Fruit fly (Drosophila melanogaster) whole organism, embryonic: ENCODE measurements around the gene CG44362.

ENCODE experiments used
- ATbp ChIP-seq: fragments of 200-800 bp; sonication (Bioruptor generic); optimal IDR thresholded peaks from 2 replicates; lab custom pipeline; 2017; ENCODE audit warnings: missing biosample characterization, mild to moderate bottlenecking, missing genetic modification characterization, missing genetic modification reagents
- Abd-B ChIP-seq: fragments of 200-800 bp; sonication (Bioruptor generic); optimal IDR thresholded peaks from 2 replicates; lab custom pipeline; 2018; ENCODE audit warnings: missing biosample characterization, mild to moderate bottlenecking, missing genetic modification characterization, moderate library complexity
- Antp ChIP-seq: fragments of 200-800 bp; sonication (Bioruptor generic); optimal IDR thresholded peaks from 3 replicates; lab custom pipeline; 2016; ENCODE audit warnings: missing biosample characterization, missing genetic modification characterization
- Asciz ChIP-seq: fragments of 200-800 bp; sonication (Bioruptor generic); optimal IDR thresholded peaks from 2 replicates; lab custom pipeline; 2017; ENCODE audit warnings: missing biosample characterization, mild to moderate bottlenecking, missing genetic modification characterization, missing genetic modification reagents
- B-H1 ChIP-seq: fragments of 200-800 bp; sonication (Bioruptor generic); IDR thresholded peaks from 3 replicates; pipeline ENCODE4 v1.3.6; 2022; ENCODE audit warnings: missing biosample characterization, missing genetic modification characterization
- C15 ChIP-seq: fragments of 200-800 bp; sonication (Bioruptor generic); IDR thresholded peaks from 3 replicates; pipeline ENCODE4 v1.3.6; 2022; ENCODE audit warnings: missing biosample characterization, missing genetic modification characterization
- CG10267 ChIP-seq: fragments of 200-800 bp; sonication (Bioruptor generic); optimal IDR thresholded peaks from 2 replicates; lab custom pipeline; 2018; ENCODE audit warnings: missing biosample characterization, mild to moderate bottlenecking, missing genetic modification characterization, moderate library complexity
- CG11093 ChIP-seq: fragments of 200-800 bp; sonication (Bioruptor generic); IDR thresholded peaks from 3 replicates; pipeline ENCODE4 v1.3.6; 2022; ENCODE audit warnings: missing biosample characterization, missing genetic modification characterization
- CG11456 ChIP-seq: fragments of 200-800 bp; sonication (Bioruptor generic); IDR thresholded peaks from 3 replicates; pipeline ENCODE4 v1.3.6; 2022; ENCODE audit warnings: missing biosample characterization, missing genetic modification characterization
- CG12155 ChIP-seq: fragments of 200-800 bp; sonication (Bioruptor generic); optimal IDR thresholded peaks from 3 replicates; lab custom pipeline; 2016; ENCODE audit warnings: missing biosample characterization, missing genetic modification characterization
- CG12659 ChIP-seq: fragments of 200-800 bp; sonication (Bioruptor generic); optimal IDR thresholded peaks from 3 replicates; lab custom pipeline; 2017; ENCODE audit warnings: mild to moderate bottlenecking, missing biosample characterization, missing genetic modification reagents, missing genetic modification characterization
- CG12942 ChIP-seq: fragments of 200-800 bp; sonication (Bioruptor generic); optimal IDR thresholded peaks from 3 replicates; lab custom pipeline; 2016; ENCODE audit warnings: missing biosample characterization, missing genetic modification characterization
- CG14710 ChIP-seq: fragments of 200-800 bp; sonication (Bioruptor generic); optimal IDR thresholded peaks from 3 replicates; lab custom pipeline; 2019; ENCODE audit warnings: missing biosample characterization, mild to moderate bottlenecking, missing genetic modification characterization, moderate library complexity
- CG1647 ChIP-seq: fragments of 200-800 bp; sonication (Bioruptor generic); optimal IDR thresholded peaks from 3 replicates; lab custom pipeline; 2016; ENCODE audit warnings: missing biosample characterization, missing genetic modification characterization
- CG18262 ChIP-seq: fragments of 200-800 bp; optimal IDR thresholded peaks from 3 replicates; lab custom pipeline; 2019; ENCODE audit warnings: missing biosample characterization, mild to moderate bottlenecking, missing genetic modification characterization, moderate library complexity
- CG2120 ChIP-seq: fragments of 200-800 bp; sonication (Bioruptor generic); optimal IDR thresholded peaks from 3 replicates; lab custom pipeline; 2016; ENCODE audit warnings: missing biosample characterization, missing genetic modification characterization
- CG3163 ChIP-seq: fragments of 200-800 bp; sonication (Bioruptor generic); optimal IDR thresholded peaks from 3 replicates; lab custom pipeline; 2016; ENCODE audit warnings: missing biosample characterization, missing genetic modification characterization
- CG34376 ChIP-seq: fragments of 200-800 bp; sonication (Bioruptor generic); optimal IDR thresholded peaks from 2 replicates; lab custom pipeline; 2018; ENCODE audit warnings: missing biosample characterization, mild to moderate bottlenecking, missing genetic modification characterization
- CG6654 ChIP-seq: fragments of 200-800 bp; sonication (Bioruptor generic); optimal IDR thresholded peaks from 2 replicates; lab custom pipeline; 2017; ENCODE audit warnings: missing biosample characterization, mild to moderate bottlenecking, missing genetic modification characterization
- CG6689 ChIP-seq: fragments of 200-800 bp; sonication (Bioruptor generic); IDR thresholded peaks from 2 replicates; pipeline ENCODE4 v1.3.6; 2022; ENCODE audit warnings: missing biosample characterization, missing genetic modification characterization
- CG8089 ChIP-seq: fragments of 200-800 bp; sonication (Bioruptor generic); optimal IDR thresholded peaks from 3 replicates; lab custom pipeline; 2016; ENCODE audit warnings: missing biosample characterization, missing genetic modification characterization
- CG8765 ChIP-seq: fragments of 200-800 bp; sonication (Bioruptor generic); IDR thresholded peaks from 2 replicates; pipeline ENCODE4 v1.3.6; 2022; ENCODE audit warnings: missing biosample characterization, missing genetic modification characterization
- D19A ChIP-seq: fragments of 200-800 bp; optimal IDR thresholded peaks from 3 replicates; lab custom pipeline; 2019; ENCODE audit warnings: missing biosample characterization, mild to moderate bottlenecking, missing genetic modification characterization, moderate library complexity
- Dbx ChIP-seq: fragments of 200-800 bp; sonication (Bioruptor generic); IDR thresholded peaks from 3 replicates; pipeline ENCODE4 v1.3.6; 2022; ENCODE audit warnings: missing biosample characterization, missing genetic modification characterization
- Dip2 ChIP-seq: fragments of 200-800 bp; sonication (Bioruptor generic); IDR thresholded peaks from 2 replicates; pipeline ENCODE4 v1.3.6; 2022; ENCODE audit warnings: missing biosample characterization, missing genetic modification characterization
- Doc3 ChIP-seq: fragments of 200-800 bp; sonication (Bioruptor generic); IDR thresholded peaks from 3 replicates; pipeline ENCODE4 v1.3.6; 2022; ENCODE audit warnings: missing biosample characterization, missing genetic modification characterization; ENCODE audit not compliant: partially characterized antibody
- Eip74EF ChIP-seq, 2 experiments: fragments of 200-800 bp in 1 of 2; fragments of >200 bp in 1 of 2; sonication (Bioruptor generic) in 1 of 2; optimal IDR thresholded peaks; 2 replicates each; lab custom pipeline; 2017 to 2019; ENCODE audit warnings: missing biosample characterization in 2 of 2, missing genetic modification characterization in 2 of 2, mild to moderate bottlenecking in 1 of 2, moderate library complexity in 1 of 2
- Ets65A ChIP-seq: fragments of 200-800 bp; sonication (Bioruptor generic); peaks from one replicate; lab custom pipeline; 2016; ENCODE audit warnings: missing biosample characterization, missing genetic modification characterization
- Gug ChIP-seq: fragments of 200-800 bp; sonication (Bioruptor generic); IDR thresholded peaks from 4 replicates; pipeline ENCODE4 v1.3.6; 2022; ENCODE audit warnings: missing biosample characterization, missing genetic modification characterization
- HLH3B ChIP-seq: fragments of 200-800 bp; sonication (Bioruptor generic); IDR thresholded peaks from 2 replicates; pipeline ENCODE4 v1.3.6; 2022; ENCODE audit warnings: missing biosample characterization, missing genetic modification characterization
- Hr51 ChIP-seq, 2 experiments: fragments of 200-800 bp; sonication (Bioruptor generic); optimal IDR thresholded peaks; 2 replicates in 1 of 2; 3 replicates in 1 of 2; lab custom pipeline; 2016 to 2018; ENCODE audit warnings: missing biosample characterization in 2 of 2, missing genetic modification characterization in 2 of 2, mild to moderate bottlenecking in 1 of 2, moderate library complexity in 1 of 2
- Myb ChIP-seq: fragments of 200-800 bp; sonication (Bioruptor generic); optimal IDR thresholded peaks from 2 replicates; lab custom pipeline; 2016; ENCODE audit warnings: missing biosample characterization, missing genetic modification characterization
- Six4 ChIP-seq: fragments of 200-800 bp; sonication (Bioruptor generic); optimal IDR thresholded peaks from 2 replicates; lab custom pipeline; 2016; ENCODE audit warnings: missing biosample characterization, missing genetic modification characterization
- Usf ChIP-seq: fragments of 200-800 bp; sonication (Bioruptor generic); optimal IDR thresholded peaks from 2 replicates; lab custom pipeline; 2017; ENCODE audit warnings: missing genotype, missing biosample characterization, missing genetic modification characterization
- Xrp1 ChIP-seq: fragments of 200-800 bp; sonication (Bioruptor generic); IDR thresholded peaks from 2 replicates; pipeline ENCODE4 v1.3.6; 2022; ENCODE audit warnings: missing biosample characterization, missing genetic modification characterization
- bsh ChIP-seq, 2 experiments: fragments of 200-800 bp; sonication (Bioruptor generic); optimal IDR thresholded peaks; 2 replicates each; lab custom pipeline; 2017 to 2018; ENCODE audit warnings: mild to moderate bottlenecking in 2 of 2, missing biosample characterization in 2 of 2, missing genetic modification characterization in 2 of 2, moderate library complexity in 1 of 2
- caup ChIP-seq: fragments of 200-800 bp; sonication (Bioruptor generic); optimal IDR thresholded peaks from 3 replicates; lab custom pipeline; 2017; ENCODE audit warnings: missing biosample characterization, mild to moderate bottlenecking, missing genetic modification characterization, moderate library complexity; ENCODE audit not compliant: severe bottlenecking
- chif ChIP-seq, 2 experiments: fragments of 200-800 bp; sonication (Bioruptor generic); optimal IDR thresholded peaks; 3 replicates each; lab custom pipeline; 2016; ENCODE audit warnings: missing biosample characterization in 2 of 2, missing genetic modification characterization in 2 of 2
- corto ChIP-seq: fragments of 200-800 bp; sonication (Bioruptor generic); optimal IDR thresholded peaks from 2 replicates; lab custom pipeline; 2016; ENCODE audit warnings: missing biosample characterization, mild to moderate bottlenecking, missing genetic modification characterization, moderate library complexity
- disco-r ChIP-seq: fragments of 200-800 bp; sonication (Bioruptor generic); optimal IDR thresholded peaks from 2 replicates; lab custom pipeline; 2016; ENCODE audit warnings: missing biosample characterization, missing genetic modification characterization
- dpn ChIP-seq, 2 experiments: fragments of 200-800 bp; sonication (Bioruptor generic); optimal IDR thresholded peaks; 3 replicates each; lab custom pipeline; 2016; ENCODE audit warnings: missing biosample characterization in 2 of 2, missing genetic modification characterization in 2 of 2
- gsb-n ChIP-seq: fragments of 200-800 bp; sonication (Bioruptor generic); optimal IDR thresholded peaks from 3 replicates; lab custom pipeline; 2018; ENCODE audit warnings: missing biosample characterization, mild to moderate bottlenecking, missing genetic modification characterization
- jing ChIP-seq: fragments of 200-800 bp; sonication (Bioruptor generic); optimal IDR thresholded peaks from 2 replicates; lab custom pipeline; 2018; ENCODE audit warnings: missing biosample characterization, mild to moderate bottlenecking, missing genetic modification characterization
- kni ChIP-seq: fragments of 200-800 bp; sonication (Bioruptor generic); optimal IDR thresholded peaks from 3 replicates; lab custom pipeline; 2017; ENCODE audit warnings: mild to moderate bottlenecking, missing biosample characterization, missing genetic modification reagents, missing genetic modification characterization
- lola ChIP-seq, 3 experiments: fragments of >200 bp in 2 of 3; fragments of 200-800 bp in 1 of 3; sonication (Bioruptor generic) in 1 of 3; optimal IDR thresholded peaks; 2 replicates each; lab custom pipeline; 2017 to 2019; ENCODE audit warnings: missing biosample characterization in 3 of 3, missing genetic modification characterization in 3 of 3, mild to moderate bottlenecking in 1 of 3, moderate library complexity in 1 of 3
- seq ChIP-seq: fragments of 200-800 bp; sonication (Bioruptor generic); IDR thresholded peaks from 2 replicates; pipeline ENCODE4 v1.3.6; 2022; ENCODE audit warnings: missing biosample characterization, missing genetic modification characterization
- sisA ChIP-seq: fragments of 200-800 bp; sonication (Bioruptor generic); IDR thresholded peaks from 2 replicates; pipeline ENCODE4 v1.3.6; 2022; ENCODE audit warnings: missing biosample characterization, missing genetic modification characterization
- slbo ChIP-seq: fragments of 200-800 bp; sonication (Bioruptor generic); IDR thresholded peaks from 2 replicates; pipeline ENCODE4 v1.3.6; 2022; ENCODE audit warnings: missing biosample characterization, missing genetic modification characterization
- zfh2 ChIP-seq: fragments of 200-800 bp; sonication (Bioruptor generic); optimal IDR thresholded peaks from 2 replicates; lab custom pipeline; 2016; ENCODE audit warnings: missing biosample characterization, missing genetic modification characterization

Gene CG44362

DNA sequence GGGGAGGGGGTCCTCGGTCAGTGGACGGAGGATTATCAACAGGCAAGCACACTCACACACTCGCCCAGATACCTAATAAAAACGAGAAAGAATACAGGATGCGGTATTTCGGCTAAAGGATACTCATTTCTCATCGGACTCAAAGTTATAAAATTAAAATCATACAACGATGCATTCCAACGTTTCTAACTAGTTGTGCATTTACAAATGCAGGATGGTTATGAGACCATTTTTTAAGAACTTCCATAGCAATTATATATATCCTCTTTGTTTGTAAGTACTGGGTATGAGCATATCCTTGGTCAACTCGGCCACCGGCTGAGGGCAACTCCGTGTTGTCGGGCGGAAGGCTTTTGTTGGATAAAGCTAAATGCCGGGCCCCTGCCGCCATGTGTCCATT, 5.0 kb downstream of the CG44362 start (continued):
- TF ChIP-seq D19A (tag; lab: Kevin White, UChicago) (peak; percentile 9), sisA (GFP tag; lab: Robert Waterston, UW) (peak; percentile 53), Ets65A (no peak), lola (GFP tag; optimal IDR thresholded peaks at IDR 0.05; lab: Kevin White, UChicago) (no peak), zfh2 (GFP tag; lab: Kevin White, UChicago) (peak; percentile 9), Myb (GFP tag; lab: Kevin White, UChicago) (no peak), ATbp (GFP tag; lab: Kevin White, UChicago) (no peak), Antp (no peak), CG8089 (GFP tag; lab: Kevin White, UChicago) (no peak), CG12155 (GFP tag; lab: Kevin White, UChicago) (no peak), Eip74EF (GFP tag; optimal IDR thresholded peaks at IDR 0.05; lab: Kevin White, UChicago) (no peak), slbo (GFP tag; lab: Robert Waterston, UW) (peak; percentile 61), Hr51 (GFP tag; optimal IDR thresholded peaks at IDR 0.05; lab: Kevin White, UChicago) (peak in 1 of 2 experiments; percentile 46), Six4 (GFP tag; lab: Kevin White, UChicago) (no peak), gsb-n (no peak), CG6654 (GFP tag; lab: Kevin White, UChicago) (no peak), Dbx (no peak), Doc3 (GFP tag; lab: Robert Waterston, UW) (no peak), chif (GFP tag; optimal IDR thresholded peaks at IDR 0.05; lab: Kevin White, UChicago) (peak in 1 of 2 experiments; percentile 1), B-H1 (GFP tag; lab: Robert Waterston, UW) (no peak; the same call in 2 of the 3 replicates), Gug (GFP tag; lab: Robert Waterston, UW) (peak; percentile 34; the same call in 1 of the 4 replicates), jing (GFP tag; lab: Kevin White, UChicago) (no peak), CG34376 (GFP tag; lab: Kevin White, UChicago) (no peak), corto (GFP tag; lab: Kevin White, UChicago) (no peak), CG12659 (GFP tag; lab: Kevin White, UChicago) (no peak), CG6689 (GFP tag; lab: Robert Waterston, UW) (no peak), C15 (GFP tag; lab: Robert Waterston, UW) (no peak), CG8765 (GFP tag; lab: Robert Waterston, UW) (no peak), CG11093 (GFP tag; lab: Robert Waterston, UW) (no peak)

DNA sequence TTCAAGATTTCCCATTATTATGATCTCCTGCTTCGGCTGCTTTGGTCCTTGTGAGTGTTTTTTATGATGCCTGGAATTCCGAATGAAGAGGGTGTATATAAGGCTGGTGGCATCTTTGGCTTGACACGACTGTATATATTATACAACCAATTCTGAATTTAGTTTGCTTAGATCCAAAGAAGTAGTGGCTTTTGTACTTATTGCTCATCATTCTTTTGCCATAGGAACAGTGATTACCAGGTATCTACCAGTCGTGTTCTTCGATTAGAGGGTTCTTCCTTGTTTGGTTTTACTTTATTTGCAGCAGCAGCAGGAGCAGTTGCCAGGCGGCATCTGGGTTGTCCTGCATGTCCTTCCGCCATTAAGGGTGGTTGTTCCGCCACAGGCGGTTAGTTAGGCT, 6.2 kb downstream of the CG44362 start:
- TF ChIP-seq CG11093 (GFP tag; lab: Robert Waterston, UW) (peak; percentile 57; the same call in 1 of the 3 replicates), Usf (no peak), disco-r (GFP tag; lab: Kevin White, UChicago) (peak; percentile 21), Asciz (GFP tag; lab: Kevin White, UChicago) (peak; percentile 21), Xrp1 (GFP tag; lab: Robert Waterston, UW) (peak; percentile 85), CG3163 (GFP tag; lab: Kevin White, UChicago) (peak; percentile 20), CG14710 (peak; percentile 18), CG18262 (tag; lab: Kevin White, UChicago) (peak; percentile 65), CG10267 (tag; lab: Kevin White, UChicago) (peak; percentile 35), corto (GFP tag; lab: Kevin White, UChicago) (no peak), CG11456 (GFP tag; lab: Robert Waterston, UW) (peak; percentile 78; the same call in 2 of the 3 replicates), lola (GFP tag; optimal IDR thresholded peaks at IDR 0.05; lab: Kevin White, UChicago) (peak in 1 of 3 experiments; percentile 33), CG12942 (GFP tag; lab: Kevin White, UChicago) (peak; percentile 25), Dip2 (GFP tag; lab: Robert Waterston, UW) (no peak), CG2120 (peak; percentile 59), kni (GFP tag; lab: Kevin White, UChicago) (peak; percentile 35), Abd-B (GFP tag; lab: Kevin White, UChicago) (peak; percentile 58), HLH3B (GFP tag; lab: Robert Waterston, UW) (peak; percentile 57), CG1647 (GFP tag; lab: Kevin White, UChicago) (peak; percentile 29), caup (GFP tag; lab: Kevin White, UChicago) (peak; percentile 13), seq (0 out of 2 replicates have a peak, but pooled peaks have one; percentile 21), Ets65A (peak; percentile 93), bsh (GFP tag; optimal IDR thresholded peaks at IDR 0.05; lab: Kevin White, UChicago) (peak in 1 of 2 experiments; percentile 65), dpn (GFP tag; optimal IDR thresholded peaks at IDR 0.05; lab: Kevin White, UChicago) (peak; percentile 32 to 41)
